Fruit fly (Drosophila melanogaster) whole organism, prepupa: ENCODE data around the gene tap.

Experiments used
- Blimp-1 ChIP-seq: fragments of 200-800 bp; sonication (Bioruptor generic); optimal IDR thresholded peaks from 3 replicates; lab custom pipeline; 2017; ENCODE audit warnings: missing biosample characterization, missing genetic modification characterization, mild to moderate bottlenecking, moderate library complexity, missing genetic modification reagents
- CG10631 ChIP-seq: fragments of 200-800 bp; sonication (Bioruptor generic); optimal IDR thresholded peaks from 2 replicates; lab custom pipeline; 2016; ENCODE audit warnings: missing biosample characterization, missing genetic modification characterization
- CG10669 ChIP-seq: fragments of 200-800 bp; sonication (Bioruptor generic); optimal IDR thresholded peaks from 3 replicates; lab custom pipeline; 2018; ENCODE audit warnings: missing biosample characterization, mild to moderate bottlenecking, missing genetic modification characterization, moderate library complexity
- CG11762 ChIP-seq: fragments of 200-800 bp; sonication (Bioruptor generic); optimal IDR thresholded peaks from 3 replicates; lab custom pipeline; 2016; ENCODE audit warnings: missing biosample characterization, missing genetic modification characterization; ENCODE audit not compliant: insufficient read depth
- CG11902 ChIP-seq: fragments of 200-800 bp; sonication (Bioruptor generic); optimal IDR thresholded peaks from 3 replicates; lab custom pipeline; 2016; ENCODE audit warnings: missing biosample characterization, missing genetic modification characterization
- CG1621 ChIP-seq: fragments of 200-800 bp; sonication (Bioruptor generic); optimal IDR thresholded peaks from 3 replicates; lab custom pipeline; 2018; ENCODE audit warnings: missing biosample characterization, mild to moderate bottlenecking, missing genetic modification characterization
- CG31627 ChIP-seq: fragments of 200-800 bp; sonication (Bioruptor generic); optimal IDR thresholded peaks from 3 replicates; lab custom pipeline; 2016; ENCODE audit warnings: missing biosample characterization, missing genetic modification characterization
- CG4318 ChIP-seq: fragments of 200-800 bp; sonication (Bioruptor generic); optimal IDR thresholded peaks from 3 replicates; lab custom pipeline; 2017; ENCODE audit warnings: missing biosample characterization, mild to moderate bottlenecking, missing genetic modification characterization
- CG6792 ChIP-seq: fragments of 200-800 bp; sonication (Bioruptor generic); optimal IDR thresholded peaks from 3 replicates; lab custom pipeline; 2016; ENCODE audit warnings: missing biosample characterization, missing genetic modification characterization
- CG6808 ChIP-seq: fragments of 200-800 bp; sonication (Bioruptor generic); optimal IDR thresholded peaks from 3 replicates; lab custom pipeline; 2017; ENCODE audit warnings: missing biosample characterization, missing genetic modification characterization, mild to moderate bottlenecking, moderate library complexity, missing genetic modification reagents
- CG6854 ChIP-seq: fragments of 200-800 bp; sonication (Bioruptor generic); optimal IDR thresholded peaks from 2 replicates; lab custom pipeline; 2017; ENCODE audit warnings: missing biosample characterization, mild to moderate bottlenecking, missing genetic modification characterization
- CG8119 ChIP-seq: fragments of 200-800 bp; sonication (Bioruptor generic); IDR thresholded peaks from 3 replicates; pipeline ENCODE4 v1.3.6; 2022; ENCODE audit warnings: missing biosample characterization, missing genetic modification characterization
- CG9139 ChIP-seq: fragments of 200-800 bp; sonication (Bioruptor generic); optimal IDR thresholded peaks from 3 replicates; lab custom pipeline; 2017; ENCODE audit warnings: missing biosample characterization, mild to moderate bottlenecking, missing genetic modification characterization
- Eip78C ChIP-seq: fragments of 200-800 bp; sonication (Bioruptor generic); peaks from one replicate; lab custom pipeline; 2016; ENCODE audit warnings: missing biosample characterization, missing genetic modification characterization
- Eip93F ChIP-seq: fragments of 200-800 bp; sonication (Bioruptor generic); optimal IDR thresholded peaks from 2 replicates; lab custom pipeline; 2016; ENCODE audit warnings: missing biosample characterization, mild to moderate bottlenecking, missing genetic modification characterization
- Ets96B ChIP-seq: fragments of 200-800 bp; optimal IDR thresholded peaks from 2 replicates; lab custom pipeline; 2019; ENCODE audit warnings: missing biosample characterization, mild to moderate bottlenecking, missing genetic modification characterization, moderate library complexity
- Hr4 ChIP-seq: fragments of 200-800 bp; sonication (Bioruptor generic); optimal IDR thresholded peaks from 3 replicates; lab custom pipeline; 2016; ENCODE audit warnings: missing biosample characterization, missing genetic modification characterization
- Met ChIP-seq: fragments of 200-800 bp; sonication (Bioruptor generic); optimal IDR thresholded peaks from 3 replicates; lab custom pipeline; 2016; ENCODE audit warnings: missing biosample characterization, missing genetic modification characterization
- OdsH ChIP-seq: fragments of 200-800 bp; sonication (Bioruptor generic); optimal IDR thresholded peaks from 3 replicates; lab custom pipeline; 2016; ENCODE audit warnings: missing biosample characterization, missing genetic modification characterization
- Smox ChIP-seq: fragments of 200-800 bp; sonication (Bioruptor generic); optimal IDR thresholded peaks from 3 replicates; lab custom pipeline; 2016; ENCODE audit warnings: missing biosample characterization, missing genetic modification characterization
- Sox102F ChIP-seq: fragments of 200-800 bp; sonication (Bioruptor generic); optimal IDR thresholded peaks from 2 replicates; lab custom pipeline; 2016; ENCODE audit warnings: missing biosample characterization, mild to moderate bottlenecking, missing genetic modification characterization
- achi ChIP-seq: fragments of 200-800 bp; sonication (Bioruptor generic); optimal IDR thresholded peaks from 3 replicates; lab custom pipeline; 2016; ENCODE audit warnings: missing biosample characterization, missing genetic modification characterization
- dac ChIP-seq: fragments of 200-800 bp; sonication (Bioruptor generic); optimal IDR thresholded peaks from 2 replicates; lab custom pipeline; 2017; ENCODE audit warnings: missing biosample characterization, mild to moderate bottlenecking, missing genetic modification characterization
- dsx ChIP-seq: fragments of 200-800 bp; optimal IDR thresholded peaks from 3 replicates; lab custom pipeline; 2019; ENCODE audit warnings: missing biosample characterization, mild to moderate bottlenecking, missing genetic modification characterization, moderate library complexity; ENCODE audit not compliant: poor library complexity, severe bottlenecking
- eg ChIP-seq: fragments of 200-800 bp; sonication (Bioruptor generic); IDR thresholded peaks from 3 replicates; pipeline ENCODE4 v1.3.6; 2022; ENCODE audit warnings: missing biosample characterization, missing genetic modification characterization
- fkh ChIP-seq: fragments of 200-800 bp; sonication (Bioruptor generic); optimal IDR thresholded peaks from 3 replicates; lab custom pipeline; 2017; ENCODE audit warnings: missing biosample characterization, mild to moderate bottlenecking, missing genetic modification characterization, moderate library complexity
- lz ChIP-seq: fragments of 200-800 bp; sonication (Bioruptor generic); optimal IDR thresholded peaks from 3 replicates; lab custom pipeline; 2016; ENCODE audit warnings: missing biosample characterization, missing genetic modification characterization
- pdm3 ChIP-seq: fragments of 200-800 bp; sonication (Bioruptor generic); optimal IDR thresholded peaks from 3 replicates; lab custom pipeline; 2016; ENCODE audit warnings: missing biosample characterization, missing genetic modification characterization
- ss ChIP-seq, 2 experiments: fragments of 200-800 bp; sonication (Bioruptor generic); optimal IDR thresholded peaks; 2 replicates in 1 of 2; 3 replicates in 1 of 2; lab custom pipeline; 2017 to 2018; ENCODE audit warnings: mild to moderate bottlenecking in 2 of 2, missing biosample characterization in 2 of 2, missing genetic modification characterization in 2 of 2, moderate library complexity in 1 of 2
- svp ChIP-seq: fragments of 200-800 bp; sonication (Bioruptor generic); peaks from one replicate; lab custom pipeline; 2016; ENCODE audit warnings: missing biosample characterization, missing genetic modification characterization
- vri ChIP-seq: fragments of 200-800 bp; sonication (Bioruptor generic); optimal IDR thresholded peaks from 3 replicates; lab custom pipeline; 2016; ENCODE audit warnings: missing biosample characterization, mild to moderate bottlenecking, missing genetic modification characterization

The tap gene

dm6 chr3L:17386612-17387382, 27.3 kb downstream of the tap start:
- TF ChIP-seq CG9139 (no peak), Ets96B (tag; lab: Kevin White, UChicago) (no peak), Smox (no peak), CG10669 (no peak), CG10631 (no peak), CG8119 (GFP tag; lab: Robert Waterston, UW) (no peak), lz (GFP tag; lab: Kevin White, UChicago) (no peak)

dm6 chr3L:17388895-17389294, 29.4 kb downstream of the tap start, which contains the start of gene CG13731:
TSS of gene CG13731 (minus strand) at chr3L:17388956.
- TF ChIP-seq fkh (GFP tag; lab: Kevin White, UChicago) (no peak), OdsH (no peak), eg (no peak), CG10669 (no peak), CG11902 (GFP tag; lab: Kevin White, UChicago) (no peak), lz (GFP tag; lab: Kevin White, UChicago) (no peak), Hr4 (GFP tag; lab: Kevin White, UChicago) (no peak), Smox (no peak), Eip93F (GFP tag; lab: Kevin White, UChicago) (no peak), CG6854 (GFP tag; lab: Kevin White, UChicago) (no peak)
- TF ChIP-seq, all 60 proteins: peak for 0

- TF ChIP-seq ss (GFP tag; optimal IDR thresholded peaks at IDR 0.05; lab: Kevin White, UChicago) (no peak), fkh (GFP tag; lab: Kevin White, UChicago) (no peak), achi (no peak), pdm3 (GFP tag; lab: Kevin White, UChicago) (no peak)
These were observed 31.6 kb downstream of the tap start for dm6 chr3L:17391132-17391531.

dm6 chr3L:17392412-17392811, 32.9 kb downstream of the tap start:
- peak; percentile 70 for TF ChIP-seq Blimp-1 (GFP tag; lab: Kevin White, UChicago)
- peak; percentile 87 for TF ChIP-seq vri
- TF ChIP-seq svp, result peak; percentile 27
- peak; percentile 23 for TF ChIP-seq Eip78C
- TF ChIP-seq dac (GFP tag; lab: Kevin White, UChicago), result no peak
- TF ChIP-seq, all 60 proteins: peak for 4

- TF ChIP-seq Eip78C (peak; percentile 6), CG1621 (tag; lab: Kevin White, UChicago) (no peak)
These were observed 33.6 kb downstream of the tap start for dm6 chr3L:17393098-17393497.

- TF ChIP-seq CG6808 (GFP tag; lab: Kevin White, UChicago) (no peak), vri (no peak), eg (no peak), Sox102F (GFP tag; lab: Kevin White, UChicago) (no peak), dsx (GFP tag; lab: Kevin White, UChicago) (no peak), Met (GFP tag; lab: Kevin White, UChicago) (no peak), Hr4 (GFP tag; lab: Kevin White, UChicago) (no peak), CG11762 (GFP tag; lab: Kevin White, UChicago) (no peak), CG31627 (no peak), Eip78C (no peak), CG6792 (GFP tag; lab: Kevin White, UChicago) (no peak), CG6854 (GFP tag; lab: Kevin White, UChicago) (no peak), CG4318 (GFP tag; lab: Kevin White, UChicago) (no peak)
These were observed 35.0 kb downstream of the tap start for dm6 chr3L:17394435-17395017.
